Worm (Caenorhabditis elegans) whole organism, L1 larva: ENCODE results near the gene C14A4.6.

ENCODE experiments used
- C04F5.9 ChIP-seq: sonication (generic microtip); optimal IDR thresholded peaks from 2 replicates; lab custom pipeline; 2016; ENCODE audit warnings: missing genetic modification characterization, missing compliant biosample characterization
- C16A3.4 ChIP-seq: fragments of 150-350 bp; optimal IDR thresholded peaks from 2 replicates; lab custom pipeline; 2014; ENCODE audit warnings: missing biosample characterization, missing genetic modification characterization
- C34B4.2 ChIP-seq: sonication (generic microtip); optimal IDR thresholded peaks from 2 replicates; lab custom pipeline; 2017; ENCODE audit warnings: mild to moderate bottlenecking, missing genetic modification characterization, missing compliant biosample characterization
- aha-1 ChIP-seq: fragments of 150-350 bp; optimal IDR thresholded peaks from 2 replicates; lab custom pipeline; 2014; ENCODE audit warnings: missing biosample characterization, missing genetic modification characterization
- aly-2 ChIP-seq: fragments of 150-350 bp; optimal IDR thresholded peaks from 2 replicates; lab custom pipeline; 2014; ENCODE audit warnings: missing biosample characterization, missing genetic modification characterization
- ama-1 ChIP-seq: fragments of 150-350 bp; optimal IDR thresholded peaks from 2 replicates; lab custom pipeline; 2014
- ceh-8 ChIP-seq: fragments of 200-800 bp; sonication (Bioruptor generic); optimal IDR thresholded peaks from 2 replicates; lab custom pipeline; 2018; ENCODE audit warnings: mild to moderate bottlenecking, missing genetic modification characterization, moderate library complexity, missing compliant biosample characterization
- ceh-82 ChIP-seq, 3 experiments: fragments of 150-350 bp in 1 of 3; sonication (generic microtip) in 2 of 3; optimal IDR thresholded peaks; 2 replicates each; lab custom pipeline; 2014 to 2017; ENCODE audit warnings: missing biosample characterization in 3 of 3, missing genetic modification characterization in 3 of 3
- ceh-88 ChIP-seq: fragments of 200-800 bp; sonication (Bioruptor generic); IDR thresholded peaks from 2 replicates; pipeline ENCODE4 v1.3.6; 2022; ENCODE audit warnings: missing genetic modification characterization, missing compliant biosample characterization
- dsc-1 ChIP-seq: sonication (generic microtip); optimal IDR thresholded peaks from 2 replicates; lab custom pipeline; 2016; ENCODE audit warnings: mild to moderate bottlenecking, missing genetic modification characterization, missing compliant biosample characterization
- efl-1 ChIP-seq, 4 experiments: fragments of 150-350 bp; optimal IDR thresholded peaks in 3 of 4; peaks in 1 of 4; 1 replicate in 1 of 4; 2 replicates in 3 of 4; lab custom pipeline; 2014; ENCODE audit warnings: missing biosample characterization in 2 of 4, missing genetic modification characterization in 2 of 4, missing genetic modification reagents in 2 of 4
- egl-13 ChIP-seq: sonication (generic microtip); optimal IDR thresholded peaks from 2 replicates; lab custom pipeline; 2016; ENCODE audit warnings: missing genotype, missing genetic modification reagents, missing genetic modification characterization, missing compliant biosample characterization
- egl-27 ChIP-seq, 2 experiments: fragments of 150-350 bp in 1 of 2; sonication (generic microtip); optimal IDR thresholded peaks; 3 replicates each; lab custom pipeline; 2017 to 2018; ENCODE audit warnings: missing biosample characterization in 2 of 2, missing genetic modification characterization in 2 of 2, missing genetic modification reagents in 2 of 2
- elt-3 ChIP-seq, 6 experiments: fragments of 150-350 bp in 1 of 6; sonication (generic microtip); optimal IDR thresholded peaks; 2 replicates each; lab custom pipeline; 2017 to 2018; ENCODE audit warnings: missing biosample characterization in 6 of 6, missing genetic modification characterization in 6 of 6, inconsistent platforms in 1 of 6
- ets-5 ChIP-seq: fragments of 200-800 bp; sonication (Bioruptor generic); IDR thresholded peaks from 2 replicates; pipeline ENCODE4 v1.3.6; 2022; ENCODE audit warnings: missing genetic modification characterization, missing compliant biosample characterization
- fkh-8 ChIP-seq: sonication (generic microtip); optimal IDR thresholded peaks from 2 replicates; lab custom pipeline; 2016; ENCODE audit warnings: mild to moderate bottlenecking, missing genetic modification characterization, missing compliant biosample characterization
- grh-1 ChIP-seq: fragments of 200-800 bp; sonication (Bioruptor generic); IDR thresholded peaks from 2 replicates; pipeline ENCODE4 v1.3.6; 2022; ENCODE audit warnings: missing genetic modification reagents, missing genetic modification characterization, missing compliant biosample characterization
- hlh-17 ChIP-seq: fragments of 200-800 bp; sonication (Bioruptor generic); optimal IDR thresholded peaks from 2 replicates; lab custom pipeline; 2018; ENCODE audit warnings: missing genetic modification characterization, mild to moderate bottlenecking, missing compliant biosample characterization, moderate library complexity, borderline replicate concordance
- hlh-4 ChIP-seq: sonication (generic microtip); optimal IDR thresholded peaks from 2 replicates; lab custom pipeline; 2016; ENCODE audit warnings: mild to moderate bottlenecking, missing genetic modification characterization, missing compliant biosample characterization
- hpl-2 ChIP-seq: fragments of 150-350 bp; optimal IDR thresholded peaks from 2 replicates; lab custom pipeline; 2014; ENCODE audit warnings: missing biosample characterization, missing genetic modification reagents, missing genetic modification characterization
- irx-1 ChIP-seq: sonication (generic microtip); optimal IDR thresholded peaks from 2 replicates; lab custom pipeline; 2016; ENCODE audit warnings: missing genetic modification characterization, missing compliant biosample characterization
- isw-1 ChIP-seq: fragments of 200-800 bp; sonication (Bioruptor generic); IDR thresholded peaks from 2 replicates; pipeline ENCODE4 v1.3.6; 2022; ENCODE audit warnings: missing genetic modification characterization, missing compliant biosample characterization
- jun-1 ChIP-seq: fragments of 150-350 bp; optimal IDR thresholded peaks from 2 replicates; lab custom pipeline; 2014; ENCODE audit warnings: missing biosample characterization, missing genetic modification reagents, missing genetic modification characterization
- lin-13 ChIP-seq: fragments of 150-350 bp; optimal IDR thresholded peaks from 2 replicates; lab custom pipeline; 2014; ENCODE audit warnings: missing biosample characterization, missing genetic modification reagents, missing genetic modification characterization
- lin-14 ChIP-seq: fragments of 200-800 bp; sonication (Bioruptor generic); optimal IDR thresholded peaks from 2 replicates; lab custom pipeline; 2018; ENCODE audit warnings: mild to moderate bottlenecking, missing genetic modification characterization, moderate library complexity, missing compliant biosample characterization
- lin-39 ChIP-seq: fragments of 150-350 bp; optimal IDR thresholded peaks from 2 replicates; lab custom pipeline; 2014; ENCODE audit warnings: missing biosample characterization, missing genetic modification reagents, missing genetic modification characterization
- lir-3 ChIP-seq: sonication (generic microtip); optimal IDR thresholded peaks from 2 replicates; lab custom pipeline; 2016; ENCODE audit warnings: mild to moderate bottlenecking, missing genetic modification characterization, moderate library complexity, missing compliant biosample characterization; ENCODE audit not compliant: poor library complexity
- mab-9 ChIP-seq: fragments of 200-800 bp; sonication (Bioruptor generic); IDR thresholded peaks from 2 replicates; pipeline ENCODE4 v1.3.6; 2022; ENCODE audit warnings: missing genetic modification reagents, missing genetic modification characterization, missing compliant biosample characterization
- mep-1 ChIP-seq: fragments of 150-350 bp; optimal IDR thresholded peaks from 2 replicates; lab custom pipeline; 2014; ENCODE audit warnings: missing biosample characterization, missing genetic modification characterization
- nhr-11 ChIP-seq: fragments of 150-350 bp; optimal IDR thresholded peaks from 2 replicates; lab custom pipeline; 2014; ENCODE audit warnings: missing biosample characterization, missing genetic modification characterization
- nhr-12 ChIP-seq: sonication (generic microtip); optimal IDR thresholded peaks from 2 replicates; lab custom pipeline; 2017; ENCODE audit warnings: missing biosample characterization, missing genetic modification characterization
- nhr-20 ChIP-seq: sonication (generic microtip); optimal IDR thresholded peaks from 2 replicates; lab custom pipeline; 2016; ENCODE audit warnings: mild to moderate bottlenecking, missing genetic modification characterization, missing compliant biosample characterization
- nhr-28 ChIP-seq: fragments of 150-350 bp; optimal IDR thresholded peaks from 2 replicates; lab custom pipeline; 2014; ENCODE audit warnings: missing biosample characterization, missing genetic modification characterization
- nhr-71 ChIP-seq: sonication (generic microtip); optimal IDR thresholded peaks from 2 replicates; lab custom pipeline; 2016; ENCODE audit warnings: mild to moderate bottlenecking, missing genetic modification characterization, moderate library complexity, missing compliant biosample characterization
- nhr-76 ChIP-seq: sonication (generic microtip); optimal IDR thresholded peaks from 2 replicates; lab custom pipeline; 2017; ENCODE audit warnings: missing biosample characterization, missing genetic modification characterization
- nhr-77 ChIP-seq: fragments of 150-350 bp; optimal IDR thresholded peaks from 2 replicates; lab custom pipeline; 2014; ENCODE audit warnings: missing biosample characterization, missing genetic modification characterization
- nhr-84 ChIP-seq: sonication (generic microtip); optimal IDR thresholded peaks from 2 replicates; lab custom pipeline; 2017; ENCODE audit warnings: missing biosample characterization, missing genetic modification characterization
- nhr-85 ChIP-seq: sonication (generic microtip); peaks from one replicate; lab custom pipeline; 2016; ENCODE audit warnings: missing genetic modification characterization, inconsistent platforms, missing compliant biosample characterization
- nhr-90 ChIP-seq: sonication (generic microtip); optimal IDR thresholded peaks from 2 replicates; lab custom pipeline; 2016; ENCODE audit warnings: mild to moderate bottlenecking, missing genetic modification characterization, missing compliant biosample characterization; ENCODE audit not compliant: poor library complexity
- pag-3 ChIP-seq: sonication (generic microtip); optimal IDR thresholded peaks from 2 replicates; lab custom pipeline; 2017; ENCODE audit warnings: missing genetic modification characterization, mild to moderate bottlenecking, missing compliant biosample characterization, antibody characterized with exemption, borderline replicate concordance; ENCODE audit not compliant: insufficient read depth
- pax-3 ChIP-seq: fragments of 200-800 bp; sonication (Bioruptor generic); optimal IDR thresholded peaks from 2 replicates; lab custom pipeline; 2018; ENCODE audit warnings: mild to moderate bottlenecking, missing genetic modification characterization, moderate library complexity, missing compliant biosample characterization
- pqm-1 ChIP-seq: sonication (generic microtip); optimal IDR thresholded peaks from 3 replicates; lab custom pipeline; 2017; ENCODE audit warnings: missing biosample characterization, missing genetic modification characterization
- skn-1 ChIP-seq: fragments of 150-350 bp; optimal IDR thresholded peaks from 2 replicates; lab custom pipeline; 2014; ENCODE audit warnings: missing biosample characterization, missing genetic modification characterization
- snpc-4 ChIP-seq: fragments of 150-350 bp; optimal IDR thresholded peaks from 2 replicates; lab custom pipeline; 2014; ENCODE audit warnings: missing biosample characterization, missing genetic modification characterization
- sptf-1 ChIP-seq: fragments of 150-350 bp; optimal IDR thresholded peaks from 2 replicates; lab custom pipeline; 2014; ENCODE audit warnings: missing biosample characterization, missing genetic modification characterization
- sup-37 ChIP-seq: fragments of 200-800 bp; sonication (Bioruptor generic); optimal IDR thresholded peaks from 2 replicates; lab custom pipeline; 2018; ENCODE audit warnings: mild to moderate bottlenecking, missing genetic modification characterization, missing compliant biosample characterization
- swsn-7 ChIP-seq: sonication (generic microtip); optimal IDR thresholded peaks from 2 replicates; lab custom pipeline; 2016; ENCODE audit warnings: missing genetic modification characterization, missing compliant biosample characterization
- tlp-1 ChIP-seq: fragments of 150-350 bp; optimal IDR thresholded peaks from 2 replicates; lab custom pipeline; 2014; ENCODE audit warnings: missing biosample characterization, missing genetic modification characterization
- unc-86 ChIP-seq: sonication (generic microtip); optimal IDR thresholded peaks from 2 replicates; lab custom pipeline; 2016; ENCODE audit warnings: missing genetic modification characterization, missing compliant biosample characterization
- unc-98 ChIP-seq: fragments of 200-800 bp; sonication (Bioruptor generic); IDR thresholded peaks from 2 replicates; pipeline ENCODE4 v1.3.6; 2022; ENCODE audit warnings: missing genetic modification characterization, missing compliant biosample characterization
- vab-15 ChIP-seq: sonication (generic microtip); optimal IDR thresholded peaks from 2 replicates; lab custom pipeline; 2017; ENCODE audit warnings: missing genotype, mild to moderate bottlenecking, missing genetic modification characterization, missing compliant biosample characterization
- xbp-1 ChIP-seq: sonication (generic microtip); optimal IDR thresholded peaks from 2 replicates; lab custom pipeline; 2016; ENCODE audit warnings: missing genetic modification characterization, missing compliant biosample characterization
- ztf-11 ChIP-seq, 2 experiments: sonication (generic microtip); optimal IDR thresholded peaks; 2 replicates each; lab custom pipeline; 2016 to 2017; ENCODE audit warnings: missing genetic modification characterization in 2 of 2, missing biosample characterization in 1 of 2, missing compliant biosample characterization in 1 of 2

The C14A4.6 gene

ce11 chrII:10559671-10560184, 34.8 kb downstream of the C14A4.6 start (continued):
- TF ChIP-seq irx-1 (tag; lab: Kevin White, UChicago), result no peak
- no peak for TF ChIP-seq tlp-1 (tag; lab: Kevin White, UChicago)
- no peak for TF ChIP-seq ztf-11 (tag; optimal IDR thresholded peaks at IDR 0.05; lab: Kevin White, UChicago)
- TF ChIP-seq nhr-12 (tag; lab: Kevin White, UChicago), result no peak
- peak; percentile 27 for TF ChIP-seq lir-3
- no peak for TF ChIP-seq aha-1 (tag; lab: Kevin White, UChicago)
- TF ChIP-seq nhr-85 (tag; lab: Kevin White, UChicago), result peak; percentile 65
- TF ChIP-seq lin-14 (GFP tag; lab: Kevin White, UChicago), result no peak
- no peak for TF ChIP-seq ceh-8
- no peak for TF ChIP-seq nhr-20 (tag; lab: Kevin White, UChicago)
- TF ChIP-seq isw-1 (GFP tag; lab: Robert Waterston, UW), result no peak
- TF ChIP-seq mab-9, result no peak
- TF ChIP-seq unc-86 (tag; lab: Kevin White, UChicago), result no peak
- no peak for TF ChIP-seq hlh-4 (tag; lab: Kevin White, UChicago)
- peak; percentile 63 for TF ChIP-seq aly-2 (tag; lab: Kevin White, UChicago)
- no peak for TF ChIP-seq skn-1 (tag; lab: Kevin White, UChicago)
- TF ChIP-seq ama-1 (lab: Kevin White, UChicago), result peak; percentile 3
- no peak for TF ChIP-seq hlh-17 (GFP tag; lab: Kevin White, UChicago)
- no peak for TF ChIP-seq lin-39 (tag; lab: Kevin White, UChicago)
- no peak for TF ChIP-seq fkh-8 (tag; lab: Kevin White, UChicago)
- TF ChIP-seq ceh-82 (tag; optimal IDR thresholded peaks at IDR 0.05; lab: Kevin White, UChicago), result no peak
- TF ChIP-seq hpl-2, result no peak
- TF ChIP-seq efl-1 (optimal IDR thresholded peaks at IDR 0.05; lab: Kevin White, UChicago), result no peak
- TF ChIP-seq efl-1 (GFP tag; optimal IDR thresholded peaks at IDR 0.05 in 1 of 2; lab: Kevin White, UChicago), result peak in 1 of 2 experiments; percentile 83
- TF ChIP-seq pqm-1, result no peak
- TF ChIP-seq C16A3.4, result no peak
- TF ChIP-seq ceh-88 (GFP tag; lab: Robert Waterston, UW), result no peak
- no peak for TF ChIP-seq nhr-11 (tag; lab: Kevin White, UChicago)
- TF ChIP-seq xbp-1 (tag; lab: Kevin White, UChicago), result no peak
- no peak for TF ChIP-seq vab-15 (tag; lab: Kevin White, UChicago)
- no peak for TF ChIP-seq C04F5.9 (tag; lab: Kevin White, UChicago)
- TF ChIP-seq snpc-4, result no peak
- no peak for TF ChIP-seq unc-98
- TF ChIP-seq nhr-90 (tag; lab: Kevin White, UChicago), result no peak
- TF ChIP-seq nhr-76, result no peak
- no peak for TF ChIP-seq sptf-1 (tag; lab: Kevin White, UChicago)
- TF ChIP-seq jun-1 (tag; lab: Kevin White, UChicago), result no peak
- TF ChIP-seq nhr-77 (tag; lab: Kevin White, UChicago), result no peak
- no peak for TF ChIP-seq ets-5
- TF ChIP-seq C34B4.2 (tag; lab: Kevin White, UChicago), result no peak
- no peak for TF ChIP-seq mep-1 (tag; lab: Kevin White, UChicago)
- no peak for TF ChIP-seq lin-13
- no peak for TF ChIP-seq sup-37 (GFP tag; lab: Kevin White, UChicago)
- no peak for TF ChIP-seq dsc-1 (tag; lab: Kevin White, UChicago)
- peak; percentile 15 for TF ChIP-seq nhr-71
- TF ChIP-seq grh-1 (GFP tag; lab: Robert Waterston, UW), result no peak
- no peak for TF ChIP-seq swsn-7 (tag; lab: Kevin White, UChicago)
- TF ChIP-seq pax-3, result peak; percentile 35
- no peak for TF ChIP-seq elt-3 (tag; optimal IDR thresholded peaks at IDR 0.05; lab: Kevin White, UChicago)
- TF ChIP-seq nhr-84 (tag; lab: Kevin White, UChicago), result no peak
- TF ChIP-seq egl-27 (tag; optimal IDR thresholded peaks at IDR 0.05; lab: Kevin White, UChicago), result no peak
- TF ChIP-seq pag-3 (tag; lab: Kevin White, UChicago), result no peak
- TF ChIP-seq egl-13 (tag; lab: Kevin White, UChicago), result no peak
- no peak for TF ChIP-seq nhr-28 (tag; lab: Kevin White, UChicago)
- TF ChIP-seq, all 84 proteins: peak for 10
